Worm (Caenorhabditis elegans): ENCODE measurements around the gene srd-39.

The srd-39 gene

DNA sequence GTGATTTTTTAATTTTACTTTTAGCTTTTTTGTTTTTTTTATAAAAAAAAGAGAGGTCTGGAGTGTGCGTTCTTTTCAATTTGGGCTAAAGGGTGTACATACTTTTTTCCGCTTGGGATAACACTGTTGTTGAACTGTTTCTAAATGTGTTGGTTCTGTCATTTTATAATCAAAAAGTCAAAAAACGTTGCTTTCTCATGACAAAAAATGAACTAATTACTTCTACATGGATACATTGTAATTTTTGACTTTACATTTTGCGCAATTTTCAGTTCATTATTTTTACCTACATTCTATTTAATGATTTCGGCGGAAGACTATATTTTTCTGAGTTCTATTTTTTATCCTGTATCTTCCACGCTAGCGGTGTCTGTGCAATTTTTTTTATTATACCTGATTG, 8.9 kb downstream of the srd-39 start, which contains the start of gene srd-38:
Gene srd-38 (plus strand): TSS at position 301 of the 400 bp plus-strand sequence.
- TF ChIP-seq ztf-11 (tag; optimal IDR thresholded peaks at IDR 0.05), result no peak
- TF ChIP-seq lin-1 (GFP tag; IDR thresholded peaks at IDR 0.05), result no peak
- no peak for TF ChIP-seq ama-1 (optimal IDR thresholded peaks at IDR 0.05)
- TF ChIP-seq arid-1 (GFP tag; conservative IDR thresholded peaks at IDR 0.05), result no peak
- no peak for TF ChIP-seq spr-3 (GFP tag; optimal IDR thresholded peaks at IDR 0.05)
- no peak for TF ChIP-seq ceh-62 (tag; optimal IDR thresholded peaks at IDR 0.05)
- TF ChIP-seq nhr-237 (tag; optimal IDR thresholded peaks at IDR 0.05), result no peak
- no peak for TF ChIP-seq Y5F2A.4 (GFP tag; optimal IDR thresholded peaks at IDR 0.05)
- TF ChIP-seq lin-29 (GFP tag; IDR thresholded peaks at IDR 0.05), result no peak

DNA sequence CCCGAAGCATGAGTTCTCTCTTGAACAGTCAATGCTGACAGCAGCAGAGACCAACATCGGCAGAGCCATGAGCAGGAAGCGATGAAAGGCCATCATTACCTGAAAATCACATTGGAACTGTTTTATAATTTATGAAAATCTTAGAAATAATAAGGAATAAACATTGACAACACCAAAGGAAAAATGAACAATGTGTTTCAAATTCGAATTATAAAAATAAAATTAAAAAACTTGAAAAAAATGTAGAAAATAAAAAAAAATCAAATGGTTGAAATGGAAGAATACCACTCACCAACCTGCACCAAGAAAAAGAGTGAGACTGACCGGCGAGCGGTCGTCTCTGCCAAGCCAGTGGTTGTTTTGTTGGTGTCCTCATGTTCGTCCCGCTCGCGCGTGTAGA, 9.9 kb downstream of the srd-39 start, which contains the start of gene R04D3.3:
Gene R04D3.3 (minus strand): TSS at position 101 of the 400 bp plus-strand sequence.
- TF ChIP-seq skn-1 (tag; optimal IDR thresholded peaks at IDR 0.05) (no peak), saeg-2 (GFP tag; IDR thresholded peaks at IDR 0.05) (no peak), Y105C5A.15 (GFP tag; IDR thresholded peaks at IDR 0.05) (no peak), F49E8.2 (tag; optimal IDR thresholded peaks at IDR 0.05; ENCODE audit: borderline replicate concordance) (no peak), R02D3.7 (tag; optimal IDR thresholded peaks at IDR 0.05) (no peak), ceh-44 (GFP tag; IDR thresholded peaks at IDR 0.05) (no peak), unc-62 (GFP tag; optimal IDR thresholded peaks at IDR 0.05 in 1 of 2) (peak in 1 of 2 experiments; percentile 53), unc-62 (tag; optimal IDR thresholded peaks at IDR 0.05) (no peak)

DNA sequence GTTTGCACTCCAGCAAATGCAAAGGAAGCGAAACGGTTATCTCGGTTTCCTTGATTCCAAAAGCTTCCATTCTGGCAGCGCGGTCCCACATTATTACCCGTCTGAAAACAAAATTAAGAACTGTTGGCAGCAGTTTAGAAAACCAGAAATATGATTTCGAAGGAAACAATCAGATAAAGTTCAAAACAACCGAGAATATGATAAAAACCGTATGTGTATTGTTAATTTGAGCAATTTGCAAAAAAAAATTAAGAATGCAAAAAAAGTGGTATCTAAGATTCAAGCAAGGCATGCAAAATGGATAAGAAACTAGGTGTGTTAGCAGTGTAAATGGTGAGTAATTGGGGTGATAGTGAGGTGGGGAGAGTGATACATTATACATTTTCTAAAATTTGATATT, 11.7 kb downstream of the srd-39 start, which contains the start of gene R04D3.4:
Gene R04D3.4 (minus strand): TSS at position 101 of the 400 bp plus-strand sequence.
- no peak for TF ChIP-seq skn-1 (tag; optimal IDR thresholded peaks at IDR 0.05)
- no peak for TF ChIP-seq ZK337.2 (GFP tag; IDR thresholded peaks at IDR 0.05)
- no peak for TF ChIP-seq unc-39 (tag; optimal IDR thresholded peaks at IDR 0.05)
- no peak for TF ChIP-seq ceh-62 (tag; optimal IDR thresholded peaks at IDR 0.05)

DNA sequence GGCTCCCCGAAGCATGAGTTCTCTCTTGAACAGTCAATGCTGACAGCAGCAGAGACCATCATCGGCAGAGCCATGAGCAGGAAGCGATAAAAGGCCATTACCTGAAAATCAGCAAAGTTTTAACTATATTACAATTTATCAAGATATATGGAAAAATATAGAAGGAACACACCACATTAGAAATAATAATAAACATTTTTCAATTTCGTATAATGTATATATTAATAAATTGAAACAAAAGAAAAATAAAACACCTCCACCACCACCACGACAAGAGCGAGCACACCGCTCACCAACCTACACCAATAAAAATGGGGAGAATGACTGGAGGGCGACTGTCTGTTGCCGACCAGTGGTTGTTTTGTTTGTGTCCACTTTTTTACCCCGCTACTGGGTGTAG, 13.9 kb downstream of the srd-39 start, which contains the start of gene R04D3.2:
Gene R04D3.2 (minus strand): TSS at position 101 of the 400 bp plus-strand sequence.
- TF ChIP-seq daf-19 (GFP tag; conservative IDR thresholded peaks at IDR 0.05) (no peak), aly-2 (tag; optimal IDR thresholded peaks at IDR 0.05) (no peak), lir-3 (tag; optimal IDR thresholded peaks at IDR 0.05) (no peak), nhr-25 (tag; optimal IDR thresholded peaks at IDR 0.05; ENCODE audit: borderline replicate concordance, insufficient read depth) (no peak), mxl-3 (GFP tag; optimal IDR thresholded peaks at IDR 0.05) (no peak), Y75B8A.6 (GFP tag; IDR thresholded peaks at IDR 0.05) (no peak), duxl-1 (tag; optimal IDR thresholded peaks at IDR 0.05; ENCODE audit: poor library complexity) (no peak), fos-1 (tag; optimal IDR thresholded peaks at IDR 0.05) (no peak), pqm-1 (tag; optimal IDR thresholded peaks at IDR 0.05) (no peak), F44E2.7 (GFP tag; IDR thresholded peaks at IDR 0.05) (no peak), ceh-20 (GFP tag; IDR thresholded peaks at IDR 0.05) (no peak), T26A8.4 (GFP tag; IDR thresholded peaks at IDR 0.05) (no peak)

DNA sequence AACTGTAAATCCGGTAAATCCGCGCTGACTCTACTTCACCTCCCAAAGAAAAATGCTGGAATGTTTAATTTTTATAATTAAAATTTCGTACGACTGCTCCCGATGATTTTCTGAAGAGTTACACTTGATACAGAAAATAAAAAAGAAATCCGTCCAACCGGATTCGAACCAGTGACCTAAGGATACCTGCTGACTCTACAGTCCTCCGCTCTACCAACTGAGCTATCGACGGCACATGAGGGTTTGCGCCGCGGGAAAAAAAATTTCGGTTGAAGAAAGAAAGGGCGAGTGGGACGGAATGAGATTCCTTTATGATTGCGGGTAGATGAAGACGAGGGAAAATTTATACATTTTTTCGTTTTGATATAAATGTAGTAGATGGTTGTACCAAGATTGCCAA, 15.8 kb downstream of the srd-39 start:
- TF ChIP-seq nhr-111 (GFP tag; optimal IDR thresholded peaks at IDR 0.05), result no peak
- peak; percentile 17; the same call in 1 of the 2 replicates for TF ChIP-seq dmd-6 (GFP tag; IDR thresholded peaks at IDR 0.05)
- TF ChIP-seq zfp-3 (GFP tag; conservative IDR thresholded peaks at IDR 0.05), result 0 out of 2 replicates have a peak, but pooled peaks have one; percentile 23
- TF ChIP-seq F44E2.7 (GFP tag; IDR thresholded peaks at IDR 0.05), result no peak
- TF ChIP-seq ceh-62 (tag; optimal IDR thresholded peaks at IDR 0.05), result no peak
- no peak for TF ChIP-seq fos-1 (tag; optimal IDR thresholded peaks at IDR 0.05)
- TF ChIP-seq daf-16 (GFP tag; optimal IDR thresholded peaks at IDR 0.05), result peak in 1 of 2 experiments; percentile 52
- TF ChIP-seq daf-16 (tag; optimal IDR thresholded peaks at IDR 0.05), result peak; percentile 17
- TF ChIP-seq pha-4 (GFP tag; IDR thresholded peaks at IDR 0.05), result peak; percentile 73
- TF ChIP-seq pha-4 (tag; optimal IDR thresholded peaks at IDR 0.05), result no peak
- TF ChIP-seq Y105C5A.15 (GFP tag; IDR thresholded peaks at IDR 0.05), result 0 out of 2 replicates have a peak, but pooled peaks have one; percentile 37
- peak in 1 of 2 experiments; percentile 58; a peak in 1 of 4 replicates for TF ChIP-seq madf-5 (GFP tag; IDR thresholded peaks at IDR 0.05)
- peak; percentile 16 for TF ChIP-seq nhr-48 (tag; optimal IDR thresholded peaks at IDR 0.05)
- TF ChIP-seq lim-7 (GFP tag; IDR thresholded peaks at IDR 0.05), result peak; percentile 78
- TF ChIP-seq nhr-42 (GFP tag; IDR thresholded peaks at IDR 0.05), result 0 out of 2 replicates have a peak, but pooled peaks have one; percentile 13
- no peak for TF ChIP-seq lin-15B (tag; optimal IDR thresholded peaks at IDR 0.05)
- TF ChIP-seq hmg-1.1 (GFP tag; IDR thresholded peaks at IDR 0.05), result peak; percentile 15; the same call in 1 of the 2 replicates
- TF ChIP-seq duxl-1 (tag; optimal IDR thresholded peaks at IDR 0.05; ENCODE audit: poor library complexity), result peak; percentile 19
- peak; percentile 72; the same call in 1 of the 2 replicates for TF ChIP-seq F26F4.8 (GFP tag; conservative IDR thresholded peaks at IDR 0.05)

All from whole organism, L4 larva.